Worm (Caenorhabditis elegans) whole organism, mixed stage, embryonic: ENCODE data around the gene fis-1.

Source experiments
- M03D4.4 ChIP-seq: sonication (generic microtip); optimal IDR thresholded peaks from 2 replicates; lab custom pipeline; 2017; ENCODE audit warnings: mild to moderate bottlenecking, missing genetic modification characterization, missing compliant biosample characterization
- bed-3 ChIP-seq: fragments of 200-800 bp; sonication (Bioruptor generic); optimal IDR thresholded peaks from 3 replicates; lab custom pipeline; 2018; ENCODE audit warnings: mild to moderate bottlenecking, missing genetic modification characterization, moderate library complexity, missing compliant biosample characterization
- blmp-1 ChIP-seq: fragments of 150-350 bp; optimal IDR thresholded peaks from 2 replicates; lab custom pipeline; 2014; ENCODE audit warnings: missing biosample characterization, missing genetic modification characterization
- ceh-39 ChIP-seq: fragments of 150-350 bp; optimal IDR thresholded peaks from 2 replicates; lab custom pipeline; 2014; ENCODE audit warnings: missing biosample characterization, missing genetic modification characterization
- ceh-43 ChIP-seq: fragments of 200-800 bp; sonication (Bioruptor generic); optimal IDR thresholded peaks from 2 replicates; lab custom pipeline; 2018; ENCODE audit warnings: mild to moderate bottlenecking, missing genetic modification characterization, moderate library complexity, missing compliant biosample characterization
- ceh-83 ChIP-seq: fragments of 200-800 bp; sonication (Bioruptor generic); optimal IDR thresholded peaks from 2 replicates; lab custom pipeline; 2018; ENCODE audit warnings: mild to moderate bottlenecking, missing genetic modification characterization, missing compliant biosample characterization
- cnd-1 ChIP-seq: fragments of 200-800 bp; sonication (Bioruptor generic); optimal IDR thresholded peaks from 2 replicates; lab custom pipeline; 2018; ENCODE audit warnings: mild to moderate bottlenecking, missing genetic modification characterization, missing compliant biosample characterization
- drap-1 ChIP-seq: fragments of 200-800 bp; sonication (Bioruptor generic); optimal IDR thresholded peaks from 3 replicates; lab custom pipeline; 2018; ENCODE audit warnings: mild to moderate bottlenecking, missing genetic modification characterization, missing compliant biosample characterization
- elt-3 ChIP-seq: fragments of 150-350 bp; optimal IDR thresholded peaks from 2 replicates; lab custom pipeline; 2014; ENCODE audit warnings: missing biosample characterization, missing genetic modification characterization
- flh-1 ChIP-seq: fragments of 200-800 bp; sonication (Bioruptor generic); optimal IDR thresholded peaks from 2 replicates; lab custom pipeline; 2018; ENCODE audit warnings: mild to moderate bottlenecking, missing genetic modification characterization, moderate library complexity, missing compliant biosample characterization
- ham-2 ChIP-seq: fragments of 200-800 bp; sonication (Bioruptor generic); optimal IDR thresholded peaks from 2 replicates; lab custom pipeline; 2018; ENCODE audit warnings: mild to moderate bottlenecking, missing genetic modification characterization, missing compliant biosample characterization
- hlh-1 ChIP-seq: fragments of 150-350 bp; optimal IDR thresholded peaks from 2 replicates; lab custom pipeline; 2014; ENCODE audit warnings: missing biosample characterization, missing genetic modification reagents, missing genetic modification characterization
- lin-13 ChIP-seq: fragments of 150-350 bp; optimal IDR thresholded peaks from 2 replicates; lab custom pipeline; 2014; ENCODE audit warnings: missing biosample characterization, missing genetic modification characterization
- lin-32 ChIP-seq: fragments of 200-800 bp; sonication (Bioruptor generic); optimal IDR thresholded peaks from 2 replicates; lab custom pipeline; 2018; ENCODE audit warnings: mild to moderate bottlenecking, missing genetic modification characterization, missing compliant biosample characterization
- lsy-2 ChIP-seq: fragments of 150-350 bp; optimal IDR thresholded peaks from 2 replicates; lab custom pipeline; 2014; ENCODE audit warnings: missing biosample characterization, missing genetic modification characterization
- mab-5 ChIP-seq: fragments of 150-350 bp; optimal IDR thresholded peaks from 2 replicates; lab custom pipeline; 2014; ENCODE audit warnings: missing biosample characterization, missing genetic modification characterization
- mep-1 ChIP-seq: fragments of 150-350 bp; optimal IDR thresholded peaks from 2 replicates; lab custom pipeline; 2017; ENCODE audit warnings: missing biosample characterization, missing genetic modification reagents, missing genetic modification characterization, inconsistent platforms
- mls-2 ChIP-seq: sonication (generic microtip); optimal IDR thresholded peaks from 2 replicates; lab custom pipeline; 2016; ENCODE audit warnings: mild to moderate bottlenecking, missing genetic modification characterization, moderate library complexity, missing compliant biosample characterization
- nhr-12 ChIP-seq: fragments of 150-350 bp; optimal IDR thresholded peaks from 2 replicates; lab custom pipeline; 2014; ENCODE audit warnings: missing biosample characterization, missing genetic modification characterization
- nhr-2 ChIP-seq: fragments of 150-350 bp; optimal IDR thresholded peaks from 2 replicates; lab custom pipeline; 2014; ENCODE audit warnings: missing biosample characterization, missing genetic modification characterization
- nhr-237 ChIP-seq: fragments of 150-350 bp; optimal IDR thresholded peaks from 2 replicates; lab custom pipeline; 2014; ENCODE audit warnings: missing biosample characterization, missing genetic modification characterization
- nhr-28 ChIP-seq: fragments of 150-350 bp; optimal IDR thresholded peaks from 2 replicates; lab custom pipeline; 2014; ENCODE audit warnings: missing biosample characterization, missing genetic modification characterization
- nhr-76 ChIP-seq: sonication (generic microtip); optimal IDR thresholded peaks from 2 replicates; lab custom pipeline; 2017; ENCODE audit warnings: missing biosample characterization, missing genetic modification characterization
- pha-4 ChIP-seq: fragments of 150-350 bp; optimal IDR thresholded peaks from 2 replicates; lab custom pipeline; 2018; ENCODE audit warnings: missing biosample characterization, missing genetic modification reagents, missing genetic modification characterization
- sem-2 ChIP-seq: fragments of 200-800 bp; sonication (Bioruptor generic); optimal IDR thresholded peaks from 2 replicates; lab custom pipeline; 2018; ENCODE audit warnings: mild to moderate bottlenecking, missing genetic modification characterization, missing compliant biosample characterization
- snpc-4 ChIP-seq: fragments of 150-350 bp; optimal IDR thresholded peaks from 2 replicates; lab custom pipeline; 2014; ENCODE audit warnings: missing biosample characterization, missing genetic modification characterization
- sptf-1 ChIP-seq: sonication (generic microtip); optimal IDR thresholded peaks from 2 replicates; lab custom pipeline; 2017; ENCODE audit warnings: mild to moderate bottlenecking, missing genetic modification characterization, moderate library complexity, missing compliant biosample characterization
- tbx-8 ChIP-seq: fragments of 200-800 bp; sonication (Bioruptor generic); optimal IDR thresholded peaks from 2 replicates; lab custom pipeline; 2018; ENCODE audit warnings: mild to moderate bottlenecking, missing genetic modification characterization, moderate library complexity, missing compliant biosample characterization
- unc-120 ChIP-seq: sonication (generic microtip); optimal IDR thresholded peaks from 2 replicates; lab custom pipeline; 2017; ENCODE audit warnings: missing genetic modification characterization, missing compliant biosample characterization; ENCODE audit not compliant: poor library complexity, severe bottlenecking
- unc-39 ChIP-seq: fragments of 150-350 bp; optimal IDR thresholded peaks from 2 replicates; lab custom pipeline; 2014; ENCODE audit warnings: missing biosample characterization, missing genetic modification characterization
- unc-62 ChIP-seq: fragments of 150-350 bp; optimal IDR thresholded peaks from 2 replicates; lab custom pipeline; 2014; ENCODE audit warnings: missing biosample characterization, missing genetic modification reagents, missing genetic modification characterization
- zip-8 ChIP-seq: fragments of 150-350 bp; optimal IDR thresholded peaks from 2 replicates; lab custom pipeline; 2014; ENCODE audit warnings: missing biosample characterization, missing genetic modification characterization
- ztf-11 ChIP-seq: fragments of 150-350 bp; optimal IDR thresholded peaks from 2 replicates; lab custom pipeline; 2014; ENCODE audit warnings: missing biosample characterization, missing genetic modification characterization

The fis-1 gene

ce11 chrII:6781231-6781630 is 26.3 kb downstream of the fis-1 start:
- TF ChIP-seq lsy-2 (tag; lab: Kevin White, UChicago) = no peak
- no peak for TF ChIP-seq nhr-28 (tag; lab: Kevin White, UChicago)
- TF ChIP-seq lin-32 (GFP tag; lab: Kevin White, UChicago) = no peak
- no peak for TF ChIP-seq nhr-2 (tag; lab: Kevin White, UChicago)
- no peak for TF ChIP-seq flh-1
- no peak for TF ChIP-seq sem-2
- no peak for TF ChIP-seq nhr-12 (tag; lab: Kevin White, UChicago)
- no peak for TF ChIP-seq ztf-11 (tag; lab: Kevin White, UChicago)
- TF ChIP-seq drap-1 (GFP tag; lab: Kevin White, UChicago) = no peak
- TF ChIP-seq zip-8 (tag; lab: Kevin White, UChicago) = no peak
- no peak for TF ChIP-seq sptf-1 (tag; lab: Kevin White, UChicago)
- TF ChIP-seq mls-2 = no peak
- TF ChIP-seq hlh-1 = no peak
- no peak for TF ChIP-seq ham-2 (GFP tag; lab: Kevin White, UChicago)

- TF ChIP-seq sem-2 = no peak
- TF ChIP-seq cnd-1 (tag; lab: Kevin White, UChicago) = no peak
- TF ChIP-seq unc-120 (tag; lab: Kevin White, UChicago) = no peak
- TF ChIP-seq drap-1 (GFP tag; lab: Kevin White, UChicago) = no peak
- TF ChIP-seq tbx-8 = no peak
- no peak for TF ChIP-seq mls-2
- no peak for TF ChIP-seq unc-39
- TF ChIP-seq ham-2 (GFP tag; lab: Kevin White, UChicago) = no peak
- TF ChIP-seq mab-5 (tag; lab: Kevin White, UChicago) = no peak
- no peak for TF ChIP-seq sptf-1 (tag; lab: Kevin White, UChicago)
These were observed 27.0 kb downstream of the fis-1 start for ce11 chrII:6781983-6782382.

- no peak for TF ChIP-seq tbx-8
- no peak for TF ChIP-seq lin-32 (GFP tag; lab: Kevin White, UChicago)
- peak; percentile 8 for TF ChIP-seq mep-1 (tag; lab: Kevin White, UChicago)
- TF ChIP-seq ceh-83 (GFP tag; lab: Kevin White, UChicago) = no peak
- no peak for TF ChIP-seq unc-120 (tag; lab: Kevin White, UChicago)
- TF ChIP-seq ceh-39 (tag; lab: Kevin White, UChicago) = peak; percentile 19
- TF ChIP-seq mab-5 (tag; lab: Kevin White, UChicago) = no peak
- TF ChIP-seq bed-3 (GFP tag; lab: Kevin White, UChicago) = no peak
- no peak for TF ChIP-seq nhr-28 (tag; lab: Kevin White, UChicago)
- no peak for TF ChIP-seq ceh-43 (GFP tag; lab: Kevin White, UChicago)
- TF ChIP-seq mls-2 = no peak
- TF ChIP-seq pha-4 (tag; lab: Kevin White, UChicago) = peak; percentile 71
- peak; percentile 40 for TF ChIP-seq sptf-1 (tag; lab: Kevin White, UChicago)
- TF ChIP-seq nhr-76 (tag; lab: Kevin White, UChicago) = no peak
- no peak for TF ChIP-seq nhr-12 (tag; lab: Kevin White, UChicago)
- no peak for TF ChIP-seq unc-62
- TF ChIP-seq blmp-1 (tag; lab: Kevin White, UChicago) = no peak
- TF ChIP-seq zip-8 (tag; lab: Kevin White, UChicago) = no peak
- TF ChIP-seq sem-2 = no peak
- TF ChIP-seq hlh-1 = peak; percentile 9
- no peak for TF ChIP-seq snpc-4 (tag; lab: Kevin White, UChicago)
- TF ChIP-seq nhr-237 (tag; lab: Kevin White, UChicago) = no peak
- no peak for TF ChIP-seq ham-2 (GFP tag; lab: Kevin White, UChicago)
- peak; percentile 36 for TF ChIP-seq cnd-1 (tag; lab: Kevin White, UChicago)
- TF ChIP-seq lin-13 (tag; lab: Kevin White, UChicago) = no peak
- TF ChIP-seq unc-39 = no peak
- TF ChIP-seq flh-1 = no peak
- TF ChIP-seq elt-3 = no peak
- no peak for TF ChIP-seq M03D4.4
- no peak for TF ChIP-seq drap-1 (GFP tag; lab: Kevin White, UChicago)
- TF ChIP-seq nhr-2 (tag; lab: Kevin White, UChicago) = no peak
- TF ChIP-seq, all 35 proteins: peak for 6
These were observed 27.8 kb downstream of the fis-1 start for ce11 chrII:6782738-6783163.

ce11 chrII:6783377-6783829 is 28.4 kb downstream of the fis-1 start, which contains the start of gene gldi-2:
Gene gldi-2, plus strand, starts transcription at chrII:6783427.
- no peak for TF ChIP-seq bed-3 (GFP tag; lab: Kevin White, UChicago)
- TF ChIP-seq cnd-1 (tag; lab: Kevin White, UChicago) = no peak
- TF ChIP-seq, all 35 proteins: peak for 0
